Worm (Caenorhabditis elegans) whole organism, early embryonic: Measurements from ENCODE around the gene C17A2.4.

ENCODE experiments used
- B0310.2 ChIP-seq: sonication (generic microtip); optimal IDR thresholded peaks from 2 replicates; lab custom pipeline; 2016; ENCODE audit warnings: mild to moderate bottlenecking, missing genetic modification characterization, missing compliant biosample characterization
- ama-1 ChIP-seq: fragments of 150-350 bp; optimal IDR thresholded peaks from 2 replicates; lab custom pipeline; 2014
- ceh-36 ChIP-seq: sonication (generic microtip); optimal IDR thresholded peaks from 2 replicates; lab custom pipeline; 2016; ENCODE audit warnings: missing genetic modification characterization, inconsistent platforms, missing compliant biosample characterization
- scrt-1 ChIP-seq: fragments of 200-800 bp; sonication (Bioruptor generic); IDR thresholded peaks from 2 replicates; pipeline ENCODE4 v1.3.6; 2022; ENCODE audit warnings: missing genetic modification characterization, missing compliant biosample characterization
- tbx-37 ChIP-seq: fragments of 200-800 bp; sonication (Bioruptor generic); conservative IDR thresholded peaks from 2 replicates; pipeline ENCODE4 v1.3.6; 2022; ENCODE audit warnings: missing genetic modification reagents, missing genetic modification characterization, missing compliant biosample characterization

DNA sequence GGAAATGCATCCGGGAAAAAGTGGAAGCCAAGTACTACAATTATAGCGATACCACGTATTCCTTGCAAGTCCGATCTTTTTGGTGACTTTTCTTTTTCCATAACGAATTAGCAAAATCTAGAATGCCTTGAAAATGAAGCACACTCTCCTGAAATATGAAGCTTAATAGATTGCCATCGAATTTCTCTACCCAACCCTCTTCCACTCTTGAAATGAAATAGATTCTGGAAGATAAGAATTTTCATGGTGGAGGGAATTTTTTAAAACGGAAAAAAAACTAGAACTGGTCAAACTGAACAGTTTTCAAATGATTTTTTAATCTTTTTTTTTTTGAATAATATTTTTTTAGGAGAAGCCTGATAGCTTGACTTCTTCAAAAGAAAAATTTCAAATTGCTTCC lies 21.2 kb downstream of the C17A2.4 start, which contains the start of gene oac-11:
- TF ChIP-seq B0310.2 (tag; lab: Kevin White, UChicago) (no peak), tbx-37 (GFP tag; lab: Robert Waterston, UW) (no peak), scrt-1 (GFP tag; lab: Robert Waterston, UW) (no peak), ama-1 (lab: Kevin White, UChicago) (no peak), ceh-36 (tag; lab: Kevin White, UChicago) (no peak)
